Fruit fly (Drosophila melanogaster): ENCODE data around the gene Dtg.

dm6 chr3R:12650537-12650936, 2.7 kb downstream of the Dtg start:
- TF ChIP-seq foxo (GFP tag; optimal IDR thresholded peaks at IDR 0.05) (no peak), h (GFP tag; optimal IDR thresholded peaks at IDR 0.05) (no peak), psq (GFP tag; optimal IDR thresholded peaks at IDR 0.05) (no peak), br (GFP tag; optimal IDR thresholded peaks at IDR 0.05) (no peak), sage (GFP tag; optimal IDR thresholded peaks at IDR 0.05) (no peak), CrebA (GFP tag; optimal IDR thresholded peaks at IDR 0.05; ENCODE audit: borderline replicate concordance) (no peak), woc (GFP tag; optimal IDR thresholded peaks at IDR 0.05) (no peak)

Measured in whole organism, wandering third instar larva.